Fruit fly (Drosophila melanogaster): ENCODE data around the gene Nek2.

Gene Nek2

DNA sequence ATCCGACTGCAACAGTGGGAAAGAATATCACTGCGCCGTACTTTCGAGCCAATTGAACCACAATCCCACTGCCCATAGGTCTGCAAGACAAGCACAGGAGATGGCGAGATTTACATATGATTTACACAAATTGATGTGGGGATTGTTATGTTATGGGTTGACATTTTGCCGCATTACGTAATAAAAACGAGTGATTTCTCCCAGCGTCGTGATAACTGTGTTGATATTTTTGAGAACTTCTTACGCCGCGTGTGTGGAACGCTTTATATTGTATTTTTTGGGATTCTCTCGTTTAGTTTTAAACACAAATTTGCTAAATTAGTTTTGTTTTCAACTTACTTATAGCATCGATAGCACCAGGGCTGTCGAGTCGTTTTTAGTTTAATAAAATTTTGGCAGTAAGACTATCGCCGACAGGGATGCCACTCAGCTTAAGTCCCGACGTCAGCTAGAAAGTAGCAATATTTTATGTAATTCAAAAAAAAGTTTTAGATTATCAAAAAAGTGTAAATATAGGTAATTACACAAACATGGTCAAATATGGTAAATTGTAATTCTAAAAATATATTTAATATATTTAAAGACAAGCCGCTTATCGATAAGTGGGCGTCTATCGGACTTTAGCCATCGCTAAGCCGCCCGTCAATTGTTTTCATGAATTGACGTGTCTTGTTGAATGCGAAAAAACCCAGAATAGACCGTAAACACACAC lies 2.1 kb upstream of the Nek2 start, which contains the start of the genes CG45089, ND-MNLL and p115 (continued):
- TF ChIP-seq crp (GFP tag; optimal IDR thresholded peaks at IDR 0.05), result peak in 1 of 2 experiments; percentile 39
- peak; percentile 47 for TF ChIP-seq E2f2 (GFP tag; IDR thresholded peaks at IDR 0.05)
- no peak for TF ChIP-seq CG12219 (GFP tag; optimal IDR thresholded peaks at IDR 0.05)
- no peak for TF ChIP-seq GATAe (GFP tag; conservative IDR thresholded peaks at IDR 0.05)
- TF ChIP-seq CG6654 (GFP tag; optimal IDR thresholded peaks at IDR 0.05), result no peak
- TF ChIP-seq NC2α (GFP tag; optimal IDR thresholded peaks at IDR 0.05), result no peak
- TF ChIP-seq Mrtf (GFP tag; IDR thresholded peaks at IDR 0.05), result no peak
- TF ChIP-seq Hr39 (optimal IDR thresholded peaks at IDR 0.05), result no peak
- peak; percentile 11 for TF ChIP-seq CG7786 (GFP tag; optimal IDR thresholded peaks at IDR 0.05)
- no peak for TF ChIP-seq CG4282 (GFP tag; optimal IDR thresholded peaks at IDR 0.05)
- TF ChIP-seq CG3838 (GFP tag; optimal IDR thresholded peaks at IDR 0.05), result no peak
- TF ChIP-seq CG10274 (GFP tag; optimal IDR thresholded peaks at IDR 0.05), result no peak
- TF ChIP-seq CG1832 (GFP tag; optimal IDR thresholded peaks at IDR 0.05), result no peak
- peak; percentile 57 for TF ChIP-seq CG7839 (tag; optimal IDR thresholded peaks at IDR 0.05)
- no peak for TF ChIP-seq CG8944 (GFP tag; optimal IDR thresholded peaks at IDR 0.05)
- peak; percentile 25; the same call in 1 of the 2 replicates for TF ChIP-seq CG9215 (GFP tag; IDR thresholded peaks at IDR 0.05)
- TF ChIP-seq CG12942 (GFP tag; optimal IDR thresholded peaks at IDR 0.05), result peak; percentile 48
- TF ChIP-seq Med (GFP tag), result peak; percentile 86
- no peak for TF ChIP-seq CG17385 (GFP tag; optimal IDR thresholded peaks at IDR 0.05)
- TF ChIP-seq Lim3 (GFP tag; IDR thresholded peaks at IDR 0.05), result no peak
- no peak for TF ChIP-seq CG1792 (GFP tag; optimal IDR thresholded peaks at IDR 0.05)
- no peak for TF ChIP-seq Hmx (GFP tag; optimal IDR thresholded peaks at IDR 0.05)
- TF ChIP-seq Dbx (GFP tag; IDR thresholded peaks at IDR 0.05), result peak; percentile 74; the same call in 2 of the 3 replicates
- TF ChIP-seq CG15269 (tag; optimal IDR thresholded peaks at IDR 0.05), result peak; percentile 62
- no peak for TF ChIP-seq pita (GFP tag; optimal IDR thresholded peaks at IDR 0.05)
- TF ChIP-seq corto (GFP tag; optimal IDR thresholded peaks at IDR 0.05), result peak; percentile 43
- TF ChIP-seq ham (GFP tag; IDR thresholded peaks at IDR 0.05), result no peak
- no peak for TF ChIP-seq CG2889 (GFP tag; IDR thresholded peaks at IDR 0.05)
- peak; percentile 37; the same call in 1 of the 2 replicates for TF ChIP-seq Awh (GFP tag; IDR thresholded peaks at IDR 0.05)
- TF ChIP-seq sna (GFP tag; IDR thresholded peaks at IDR 0.05; ENCODE audit: partially characterized antibody), result peak; percentile 41; the same call in 1 of the 2 replicates
- TF ChIP-seq jigr1 (GFP tag; IDR thresholded peaks at IDR 0.05), result no peak; the same call in 2 of the 3 replicates
- peak; percentile 15 for TF ChIP-seq CG5245 (GFP tag; optimal IDR thresholded peaks at IDR 0.05)
- peak; percentile 51 for TF ChIP-seq CG18599 (GFP tag; optimal IDR thresholded peaks at IDR 0.05)
- no peak for TF ChIP-seq tll (GFP tag; optimal IDR thresholded peaks at IDR 0.05)
- no peak for TF ChIP-seq sima (GFP tag; optimal IDR thresholded peaks at IDR 0.05)
- TF ChIP-seq CG11247 (GFP tag; IDR thresholded peaks at IDR 0.05), result peak; percentile 32; the same call in 1 of the 2 replicates
- TF ChIP-seq Fer1 (GFP tag; optimal IDR thresholded peaks at IDR 0.05), result peak; percentile 63
- no peak for TF ChIP-seq CTCF (GFP tag; optimal IDR thresholded peaks at IDR 0.05)
- TF ChIP-seq NFAT (GFP tag; IDR thresholded peaks at IDR 0.05), result peak; percentile 44; the same call in 1 of the 2 replicates
- peak; percentile 34 for TF ChIP-seq fd3F (GFP tag; optimal IDR thresholded peaks at IDR 0.05)
- TF ChIP-seq TFAM (GFP tag; optimal IDR thresholded peaks at IDR 0.05), result no peak
- peak; percentile 17 for TF ChIP-seq CG18619 (GFP tag; optimal IDR thresholded peaks at IDR 0.05)
- TF ChIP-seq wor (GFP tag; IDR thresholded peaks at IDR 0.05), result no peak
- peak; percentile 73 for TF ChIP-seq nmo (GFP tag; optimal IDR thresholded peaks at IDR 0.05)
- TF ChIP-seq Mad (GFP tag; optimal IDR thresholded peaks at IDR 0.05), result no peak
- no peak for TF ChIP-seq nerfin-2 (GFP tag; IDR thresholded peaks at IDR 0.05; ENCODE audit: partially characterized antibody)
- TF ChIP-seq cwo (GFP tag; optimal IDR thresholded peaks at IDR 0.05), result no peak
- no peak for TF ChIP-seq crc (GFP tag; optimal IDR thresholded peaks at IDR 0.05)
- peak; percentile 4 for TF ChIP-seq Dad (GFP tag; optimal IDR thresholded peaks at IDR 0.05)
- no peak for TF ChIP-seq rib (GFP tag; IDR thresholded peaks at IDR 0.05)
- TF ChIP-seq CG13775 (GFP tag; optimal IDR thresholded peaks at IDR 0.05), result peak; percentile 65

All from whole organism, embryonic.